Worm (Caenorhabditis elegans) whole organism, early embryonic: ENCODE data around the gene C35C5.10.

Source experiments
- B0310.2 ChIP-seq: sonication (generic microtip); optimal IDR thresholded peaks from 2 replicates; lab custom pipeline; 2016; ENCODE audit warnings: mild to moderate bottlenecking, missing genetic modification characterization, missing compliant biosample characterization
- F13C5.2 ChIP-seq: sonication (generic microtip); optimal IDR thresholded peaks from 2 replicates; lab custom pipeline; 2017; ENCODE audit warnings: mild to moderate bottlenecking, missing genetic modification characterization, inconsistent platforms, missing compliant biosample characterization
- aly-1 ChIP-seq: sonication (generic microtip); optimal IDR thresholded peaks from 2 replicates; lab custom pipeline; 2016; ENCODE audit warnings: missing genetic modification characterization, missing compliant biosample characterization
- ama-1 ChIP-seq: fragments of 150-350 bp; optimal IDR thresholded peaks from 2 replicates; lab custom pipeline; 2014
- ceh-13 ChIP-seq: fragments of 200-800 bp; sonication (Bioruptor generic); optimal IDR thresholded peaks from 2 replicates; lab custom pipeline; 2018; ENCODE audit warnings: mild to moderate bottlenecking, missing genetic modification characterization, missing compliant biosample characterization
- ceh-36 ChIP-seq: sonication (generic microtip); optimal IDR thresholded peaks from 2 replicates; lab custom pipeline; 2016; ENCODE audit warnings: missing genetic modification characterization, inconsistent platforms, missing compliant biosample characterization
- ets-7 ChIP-seq: sonication (generic microtip); optimal IDR thresholded peaks from 2 replicates; lab custom pipeline; 2016; ENCODE audit warnings: missing genotype, missing genetic modification characterization, missing compliant biosample characterization
- flt-1 ChIP-seq: fragments of 200-800 bp; sonication (Bioruptor generic); IDR thresholded peaks from 2 replicates; pipeline ENCODE4 v1.3.6; 2022; ENCODE audit warnings: missing genetic modification characterization, missing compliant biosample characterization
- hmbx-1 ChIP-seq: sonication (generic microtip); optimal IDR thresholded peaks from 2 replicates; lab custom pipeline; 2016; ENCODE audit warnings: mild to moderate bottlenecking, missing genetic modification characterization, missing compliant biosample characterization
- hmg-4 ChIP-seq: fragments of 200-800 bp; sonication (Bioruptor generic); optimal IDR thresholded peaks from 2 replicates; lab custom pipeline; 2018; ENCODE audit warnings: mild to moderate bottlenecking, missing genetic modification characterization, missing compliant biosample characterization
- hnd-1 ChIP-seq: sonication (generic microtip); optimal IDR thresholded peaks from 2 replicates; lab custom pipeline; 2016; ENCODE audit warnings: missing genetic modification characterization, missing compliant biosample characterization
- pes-1 ChIP-seq: fragments of 200-800 bp; sonication (Bioruptor generic); IDR thresholded peaks from 2 replicates; pipeline ENCODE4 v1.3.6; 2022; ENCODE audit warnings: missing genetic modification reagents, missing genetic modification characterization, missing compliant biosample characterization
- scrt-1 ChIP-seq: fragments of 200-800 bp; sonication (Bioruptor generic); IDR thresholded peaks from 2 replicates; pipeline ENCODE4 v1.3.6; 2022; ENCODE audit warnings: missing genetic modification characterization, missing compliant biosample characterization
- sea-1 ChIP-seq: fragments of 200-800 bp; sonication (Bioruptor generic); conservative IDR thresholded peaks from 2 replicates; pipeline ENCODE4 v1.3.6; 2022; ENCODE audit warnings: missing genetic modification characterization, missing compliant biosample characterization
- tbx-11 ChIP-seq: fragments of 200-800 bp; sonication (Bioruptor generic); IDR thresholded peaks from 2 replicates; pipeline ENCODE4 v1.3.6; 2022; ENCODE audit warnings: missing genetic modification characterization, missing compliant biosample characterization
- tbx-37 ChIP-seq: fragments of 200-800 bp; sonication (Bioruptor generic); conservative IDR thresholded peaks from 2 replicates; pipeline ENCODE4 v1.3.6; 2022; ENCODE audit warnings: missing genetic modification reagents, missing genetic modification characterization, missing compliant biosample characterization
- tra-4 ChIP-seq: sonication (generic microtip); optimal IDR thresholded peaks from 2 replicates; lab custom pipeline; 2017; ENCODE audit warnings: missing genetic modification characterization, missing compliant biosample characterization

Gene C35C5.10

DNA sequence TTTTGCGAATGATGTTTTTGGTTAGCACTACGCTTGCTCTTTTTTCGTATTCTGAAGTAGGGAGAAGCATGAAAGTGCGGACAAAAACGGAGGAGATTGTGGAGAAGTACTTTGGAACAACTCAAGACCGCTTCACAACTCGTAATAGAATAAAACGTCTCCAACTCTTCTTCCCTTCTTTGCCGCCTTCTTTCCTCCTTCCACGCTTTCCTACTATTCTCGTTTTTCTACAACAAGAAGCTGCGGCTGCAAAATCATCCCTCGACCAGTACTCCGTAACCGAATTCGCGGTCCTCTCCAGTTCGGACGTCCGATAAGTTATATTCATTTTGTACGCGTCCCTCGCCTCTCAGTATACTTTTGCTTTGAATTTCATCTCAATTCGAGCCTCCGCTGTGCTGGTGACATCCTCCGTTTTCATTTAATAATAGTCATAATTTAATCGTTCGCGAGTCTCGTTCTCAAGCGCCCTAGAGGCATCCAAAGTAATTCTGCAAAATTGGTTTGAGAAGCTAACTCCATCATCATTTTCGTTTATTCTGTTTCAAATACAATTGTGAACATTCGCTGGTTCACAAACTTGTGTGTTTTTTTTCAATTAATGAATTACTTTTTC is 13.8 kb downstream of the C35C5.10 start:
- no peak for TF ChIP-seq F13C5.2 (tag; lab: Kevin White, UChicago)
- no peak for TF ChIP-seq ceh-36 (tag; lab: Kevin White, UChicago)
- TF ChIP-seq ceh-13, result no peak
- TF ChIP-seq tra-4 (tag; lab: Kevin White, UChicago), result no peak
- no peak for TF ChIP-seq sea-1 (GFP tag; lab: Robert Waterston, UW)
- no peak for TF ChIP-seq B0310.2 (tag; lab: Kevin White, UChicago)
- no peak for TF ChIP-seq tbx-11 (GFP tag; lab: Robert Waterston, UW)
- no peak for TF ChIP-seq hmg-4
- no peak for TF ChIP-seq ets-7 (tag; lab: Kevin White, UChicago)
- no peak for TF ChIP-seq ama-1
- TF ChIP-seq pes-1 (GFP tag; lab: Robert Waterston, UW), result no peak
- TF ChIP-seq flt-1, result no peak
- no peak for TF ChIP-seq hmbx-1
- TF ChIP-seq tbx-37 (GFP tag; lab: Robert Waterston, UW), result no peak

- TF ChIP-seq pes-1 (GFP tag; lab: Robert Waterston, UW), result no peak
- no peak for TF ChIP-seq ceh-36 (tag; lab: Kevin White, UChicago)
- TF ChIP-seq ets-7 (tag; lab: Kevin White, UChicago), result no peak
- no peak for TF ChIP-seq tbx-37 (GFP tag; lab: Robert Waterston, UW)
- TF ChIP-seq ceh-13, result no peak
- TF ChIP-seq F13C5.2 (tag; lab: Kevin White, UChicago), result no peak
- no peak for TF ChIP-seq hnd-1 (tag; lab: Kevin White, UChicago)
- TF ChIP-seq hmbx-1, result no peak
- TF ChIP-seq B0310.2 (tag; lab: Kevin White, UChicago), result no peak
- TF ChIP-seq ama-1, result no peak
- TF ChIP-seq sea-1 (GFP tag; lab: Robert Waterston, UW), result no peak
- no peak for TF ChIP-seq flt-1
- no peak for TF ChIP-seq scrt-1 (GFP tag; lab: Robert Waterston, UW)
- TF ChIP-seq tra-4 (tag; lab: Kevin White, UChicago), result no peak
Observed at ce11 chrX:11571714-11572113, 15.7 kb downstream of the C35C5.10 start.

DNA sequence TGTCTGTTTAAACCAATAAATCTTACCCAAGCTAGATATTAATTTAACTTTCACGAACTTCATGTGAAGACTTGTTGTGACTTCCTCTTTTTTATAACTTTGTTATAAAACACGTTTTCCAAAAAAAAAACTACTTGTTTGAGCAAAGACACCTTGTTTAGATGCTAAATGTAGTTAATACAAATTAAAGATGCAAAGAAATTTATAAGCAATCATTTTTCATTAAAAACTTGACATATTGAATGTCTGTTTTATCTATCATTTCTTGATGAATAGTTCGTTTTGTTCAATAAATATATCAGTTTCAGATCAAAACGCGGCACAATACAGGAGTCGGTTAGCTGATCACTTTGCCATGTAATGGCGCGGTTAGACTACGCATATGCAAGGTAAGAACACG is 16.2 kb downstream of the C35C5.10 start, which contains the start of gene frm-3:
TSS of gene frm-3 (plus strand) at position 301 of the 400 bp plus-strand sequence.
- no peak for TF ChIP-seq sea-1 (GFP tag; lab: Robert Waterston, UW)
- no peak for TF ChIP-seq ama-1
- no peak for TF ChIP-seq aly-1
- no peak for TF ChIP-seq tra-4 (tag; lab: Kevin White, UChicago)
- TF ChIP-seq tbx-37 (GFP tag; lab: Robert Waterston, UW), result no peak
- no peak for TF ChIP-seq ceh-36 (tag; lab: Kevin White, UChicago)
- TF ChIP-seq flt-1, result no peak
- no peak for TF ChIP-seq pes-1 (GFP tag; lab: Robert Waterston, UW)

DNA sequence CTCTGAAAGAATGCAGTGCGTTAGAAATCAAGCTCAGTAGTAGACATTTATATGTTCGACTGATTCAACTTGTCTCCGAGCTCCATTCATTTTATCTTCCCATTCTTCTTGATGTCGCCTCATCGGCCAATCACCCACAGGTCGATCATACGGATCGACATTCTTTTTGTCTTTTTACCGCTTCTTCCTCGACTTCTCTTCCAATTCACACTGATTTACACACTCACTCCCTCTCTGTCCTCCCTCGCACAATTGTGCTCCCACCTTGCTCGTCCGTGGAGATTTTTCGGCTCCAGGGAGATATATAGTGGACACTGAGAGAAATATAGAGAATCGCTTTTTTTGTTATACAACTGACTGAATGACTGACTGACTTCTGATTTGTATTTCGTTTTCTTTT is 18.1 kb downstream of the C35C5.10 start:
- TF ChIP-seq sea-1 (GFP tag; lab: Robert Waterston, UW), result no peak

DNA sequence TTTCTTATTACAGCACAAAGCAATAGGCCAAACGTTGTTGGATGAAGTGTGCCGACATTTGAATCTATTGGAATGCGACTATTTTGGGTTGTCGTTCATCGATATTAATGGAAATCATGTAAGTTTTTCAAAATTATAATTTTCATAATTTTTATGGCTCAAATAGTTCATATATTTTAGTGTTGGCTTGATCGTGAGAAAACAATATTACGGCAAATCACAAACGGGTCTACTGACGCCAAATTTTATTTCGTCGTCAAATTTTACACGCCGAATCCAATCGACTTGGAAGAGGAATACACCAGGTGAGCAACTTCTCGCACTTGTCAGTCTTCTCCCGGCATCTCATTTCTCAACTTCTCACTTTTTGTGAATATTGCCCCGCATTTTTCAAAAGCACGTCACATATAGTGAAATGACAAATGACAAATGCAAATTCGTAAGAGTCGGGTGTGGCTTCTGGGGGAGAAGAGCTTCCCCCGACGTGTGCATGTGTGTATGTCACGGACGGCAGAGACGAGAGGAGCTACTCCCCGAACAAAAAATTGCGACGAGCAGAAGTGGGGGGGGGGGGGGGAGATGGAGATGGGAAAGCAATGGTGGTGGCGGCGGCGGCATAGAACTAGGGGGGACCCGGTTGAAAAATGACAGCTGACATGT is 20.5 kb downstream of the C35C5.10 start:
- TF ChIP-seq tbx-11 (GFP tag; lab: Robert Waterston, UW) (no peak), sea-1 (GFP tag; lab: Robert Waterston, UW) (no peak), ets-7 (tag; lab: Kevin White, UChicago) (no peak)

- no peak for TF ChIP-seq tra-4 (tag; lab: Kevin White, UChicago)
- no peak for TF ChIP-seq flt-1
- no peak for TF ChIP-seq aly-1
- TF ChIP-seq ets-7 (tag; lab: Kevin White, UChicago), result no peak
Observed at ce11 chrX:11585375-11585774, 29.3 kb downstream of the C35C5.10 start, which contains the start of gene abts-2. abts-2 (plus strand) TSS chrX:11585675.

ce11 chrX:11585894-11586293 is 29.9 kb downstream of the C35C5.10 start:
- no peak for TF ChIP-seq ceh-13
- no peak for TF ChIP-seq tbx-11 (GFP tag; lab: Robert Waterston, UW)
- no peak for TF ChIP-seq pes-1 (GFP tag; lab: Robert Waterston, UW)
- no peak for TF ChIP-seq scrt-1 (GFP tag; lab: Robert Waterston, UW)
- no peak for TF ChIP-seq aly-1
- no peak for TF ChIP-seq tra-4 (tag; lab: Kevin White, UChicago)
- no peak for TF ChIP-seq hnd-1 (tag; lab: Kevin White, UChicago)
- TF ChIP-seq ama-1, result no peak
- TF ChIP-seq ceh-36 (tag; lab: Kevin White, UChicago), result no peak
- TF ChIP-seq hmbx-1, result no peak
- no peak for TF ChIP-seq tbx-37 (GFP tag; lab: Robert Waterston, UW)
- TF ChIP-seq B0310.2 (tag; lab: Kevin White, UChicago), result no peak
- TF ChIP-seq sea-1 (GFP tag; lab: Robert Waterston, UW), result no peak
- TF ChIP-seq flt-1, result no peak
- TF ChIP-seq F13C5.2 (tag; lab: Kevin White, UChicago), result no peak
- no peak for TF ChIP-seq ets-7 (tag; lab: Kevin White, UChicago)
- no peak for TF ChIP-seq hmg-4

ce11 chrX:11590545-11590944 is 34.5 kb downstream of the C35C5.10 start:
- no peak for TF ChIP-seq hnd-1 (tag; lab: Kevin White, UChicago)
- no peak for TF ChIP-seq hmbx-1
- TF ChIP-seq ceh-36 (tag; lab: Kevin White, UChicago), result no peak
- no peak for TF ChIP-seq hmg-4
- TF ChIP-seq tbx-11 (GFP tag; lab: Robert Waterston, UW), result no peak
- TF ChIP-seq ceh-13, result no peak
- no peak for TF ChIP-seq aly-1
- TF ChIP-seq tra-4 (tag; lab: Kevin White, UChicago), result no peak
- TF ChIP-seq F13C5.2 (tag; lab: Kevin White, UChicago), result no peak
- TF ChIP-seq tbx-37 (GFP tag; lab: Robert Waterston, UW), result no peak
- TF ChIP-seq flt-1, result no peak
